Worm (Caenorhabditis elegans) whole organism, L3 larva: ENCODE data around the gene R11D1.1.

Experiments
- ZK546.5 ChIP-seq: sonication (generic microtip); optimal IDR thresholded peaks from 2 replicates; lab custom pipeline; 2017; ENCODE audit warnings: missing biosample characterization, missing genetic modification characterization
- ama-1 ChIP-seq: fragments of 150-350 bp; optimal IDR thresholded peaks from 2 replicates; lab custom pipeline; 2018
- ceh-16 ChIP-seq: sonication (generic microtip); optimal IDR thresholded peaks from 2 replicates; lab custom pipeline; 2017; ENCODE audit warnings: missing biosample characterization, missing genetic modification characterization
- ceh-28 ChIP-seq: fragments of 150-350 bp; optimal IDR thresholded peaks from 2 replicates; lab custom pipeline; 2014; ENCODE audit warnings: missing biosample characterization, missing genetic modification reagents, missing genetic modification characterization
- daf-12 ChIP-seq: fragments of 150-350 bp; optimal IDR thresholded peaks from 2 replicates; lab custom pipeline; 2014; ENCODE audit warnings: missing biosample characterization, missing genetic modification reagents, missing genetic modification characterization
- elt-1 ChIP-seq: fragments of 150-350 bp; optimal IDR thresholded peaks from 2 replicates; lab custom pipeline; 2014; ENCODE audit warnings: missing biosample characterization, missing genetic modification characterization
- elt-2 ChIP-seq: sonication (generic microtip); optimal IDR thresholded peaks from 2 replicates; lab custom pipeline; 2016; ENCODE audit warnings: missing genetic modification reagents, mild to moderate bottlenecking, missing genetic modification characterization, missing compliant biosample characterization
- elt-3 ChIP-seq, 3 experiments: fragments of 150-350 bp in 1 of 3; sonication (generic microtip) in 2 of 3; optimal IDR thresholded peaks; 2 replicates in 2 of 3; 4 replicates in 1 of 3; lab custom pipeline; 2014 to 2017; ENCODE audit warnings: missing biosample characterization in 3 of 3, missing genetic modification characterization in 3 of 3
- fkh-10 ChIP-seq: sonication (generic microtip); optimal IDR thresholded peaks from 2 replicates; lab custom pipeline; 2017; ENCODE audit warnings: missing biosample characterization, missing genetic modification reagents, missing genetic modification characterization
- fkh-2 ChIP-seq: fragments of 150-350 bp; optimal IDR thresholded peaks from 2 replicates; lab custom pipeline; 2014; ENCODE audit warnings: missing biosample characterization, missing genetic modification reagents, missing genetic modification characterization
- jun-1 ChIP-seq: fragments of 150-350 bp; optimal IDR thresholded peaks from 2 replicates; lab custom pipeline; 2014; ENCODE audit warnings: missing biosample characterization, missing genetic modification reagents, missing genetic modification characterization
- lin-39 ChIP-seq: fragments of 150-350 bp; optimal IDR thresholded peaks from 2 replicates; lab custom pipeline; 2018; ENCODE audit warnings: missing biosample characterization, missing genetic modification reagents, missing genetic modification characterization
- lsy-12 ChIP-seq: sonication (generic microtip); optimal IDR thresholded peaks from 2 replicates; lab custom pipeline; 2016; ENCODE audit warnings: mild to moderate bottlenecking, missing genetic modification characterization, missing compliant biosample characterization
- nhr-11 ChIP-seq: fragments of 150-350 bp; optimal IDR thresholded peaks from 2 replicates; lab custom pipeline; 2014; ENCODE audit warnings: missing biosample characterization, missing genetic modification characterization
- nhr-12 ChIP-seq: fragments of 150-350 bp; optimal IDR thresholded peaks from 2 replicates; lab custom pipeline; 2014; ENCODE audit warnings: missing biosample characterization, missing genetic modification characterization
- nhr-23 ChIP-seq: fragments of 150-350 bp; optimal IDR thresholded peaks from 2 replicates; lab custom pipeline; 2014; ENCODE audit warnings: missing biosample characterization, missing genetic modification reagents, missing genetic modification characterization
- nhr-43 ChIP-seq: sonication (generic microtip); optimal IDR thresholded peaks from 2 replicates; lab custom pipeline; 2016; ENCODE audit warnings: mild to moderate bottlenecking, missing genetic modification characterization, missing compliant biosample characterization; ENCODE audit not compliant: poor library complexity, severe bottlenecking
- nhr-67 ChIP-seq: fragments of 150-350 bp; optimal IDR thresholded peaks from 2 replicates; lab custom pipeline; 2014; ENCODE audit warnings: missing biosample characterization, missing genetic modification characterization
- nhr-76 ChIP-seq: fragments of 150-350 bp; sonication (generic microtip); optimal IDR thresholded peaks from 5 replicates; lab custom pipeline; 2014; ENCODE audit warnings: missing biosample characterization, missing genetic modification characterization
- nhr-77 ChIP-seq: fragments of 150-350 bp; optimal IDR thresholded peaks from 2 replicates; lab custom pipeline; 2014; ENCODE audit warnings: missing biosample characterization, missing genetic modification characterization
- pqm-1 ChIP-seq: fragments of 150-350 bp; optimal IDR thresholded peaks from 2 replicates; lab custom pipeline; 2017; ENCODE audit warnings: missing biosample characterization, missing genetic modification characterization, inconsistent platforms
- sea-2 ChIP-seq: fragments of 150-350 bp; sonication (generic microtip); optimal IDR thresholded peaks from 4 replicates; lab custom pipeline; 2014; ENCODE audit warnings: missing biosample characterization, missing genetic modification reagents, missing genetic modification characterization
- skn-1 ChIP-seq: fragments of 150-350 bp; optimal IDR thresholded peaks from 2 replicates; lab custom pipeline; 2014; ENCODE audit warnings: missing biosample characterization, missing genetic modification characterization
- tbx-2 ChIP-seq: sonication (generic microtip); optimal IDR thresholded peaks from 2 replicates; lab custom pipeline; 2016; ENCODE audit warnings: mild to moderate bottlenecking, missing genetic modification characterization, missing compliant biosample characterization
- unc-62 ChIP-seq: fragments of 150-350 bp; sonication (generic microtip); optimal IDR thresholded peaks from 4 replicates; lab custom pipeline; 2014; ENCODE audit warnings: missing biosample characterization, missing genetic modification reagents, missing genetic modification characterization
- ztf-4 ChIP-seq: fragments of 150-350 bp; optimal IDR thresholded peaks from 2 replicates; lab custom pipeline; 2014; ENCODE audit warnings: missing biosample characterization, missing genetic modification characterization

R11D1.1 gene

ce11 chrV:12751495-12752050 is 47.4 kb downstream of the R11D1.1 start, which contains the start of gene C15C8.6:
C15C8.6 (minus strand) TSS chrV:12751545.
- TF ChIP-seq nhr-23 (tag; lab: Kevin White, UChicago) (no peak), ceh-28 (no peak), nhr-11 (tag; lab: Kevin White, UChicago) (no peak), unc-62 (GFP tag; lab: Kevin White, UChicago) (no peak), daf-12 (tag; lab: Kevin White, UChicago) (no peak), jun-1 (tag; lab: Kevin White, UChicago) (no peak), nhr-67 (no peak), nhr-12 (tag; lab: Kevin White, UChicago) (no peak), nhr-76 (tag; lab: Kevin White, UChicago) (no peak)

DNA sequence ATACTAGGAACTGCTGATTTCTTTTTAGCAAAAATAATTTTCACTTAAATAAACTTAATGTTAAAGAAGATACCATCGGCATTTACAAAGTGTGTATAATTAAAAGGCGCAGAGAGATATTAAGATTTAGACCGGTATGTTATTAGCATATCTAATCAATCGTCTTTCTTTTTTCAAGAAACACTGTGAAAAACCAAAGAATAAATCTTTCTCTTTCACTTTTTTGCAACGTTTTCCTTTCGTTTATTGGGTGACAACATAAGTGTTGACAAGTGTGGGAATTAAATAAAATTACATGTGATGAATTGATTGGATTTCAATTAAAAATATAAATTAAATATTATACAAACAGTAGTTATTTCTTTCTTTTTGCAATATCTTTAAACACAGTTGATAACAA is 48.2 kb downstream of the R11D1.1 start, which contains the start of gene C15C8.8:
TSS of gene C15C8.8 (minus strand) at position 101 of the 400 bp plus-strand sequence.
- TF ChIP-seq ceh-16 (no peak), lsy-12 (tag; lab: Kevin White, UChicago) (no peak)

DNA sequence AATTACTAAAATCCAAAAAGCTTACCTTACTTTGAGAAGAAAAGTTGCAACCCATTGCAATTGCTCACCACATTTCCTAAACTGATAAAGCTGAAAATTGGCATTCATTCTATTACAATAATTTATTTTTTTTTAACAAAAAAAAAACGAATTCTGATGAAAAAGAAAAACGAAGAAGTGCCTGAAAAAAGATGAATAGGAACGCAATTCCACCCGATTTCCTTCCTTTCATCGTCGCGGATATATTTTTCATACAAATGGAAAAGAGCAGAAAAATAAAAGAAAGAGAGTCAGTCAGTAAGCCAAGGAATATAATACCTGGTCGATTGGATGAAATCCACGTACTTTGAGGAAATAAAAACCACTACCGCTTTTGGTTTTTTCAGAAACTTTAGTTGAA is 50.7 kb downstream of the R11D1.1 start, which contains the start of gene gpa-13:
TSS of gene gpa-13 (minus strand) at position 101 of the 400 bp plus-strand sequence.
- no peak for TF ChIP-seq ceh-16
- no peak for TF ChIP-seq elt-2 (tag; lab: Kevin White, UChicago)
- TF ChIP-seq fkh-10 (GFP tag; lab: Kevin White, UChicago) = no peak
- TF ChIP-seq nhr-23 (tag; lab: Kevin White, UChicago) = no peak
- no peak for TF ChIP-seq elt-1 (tag; lab: Kevin White, UChicago)
- no peak for TF ChIP-seq pqm-1
- no peak for TF ChIP-seq nhr-43 (tag; lab: Kevin White, UChicago)
- TF ChIP-seq skn-1 (tag; lab: Kevin White, UChicago) = no peak
- TF ChIP-seq nhr-77 (tag; lab: Kevin White, UChicago) = no peak
- no peak for TF ChIP-seq tbx-2 (tag; lab: Kevin White, UChicago)
- no peak for TF ChIP-seq sea-2 (GFP tag; lab: Kevin White, UChicago)
- no peak for TF ChIP-seq lin-39 (tag; lab: Kevin White, UChicago)
- TF ChIP-seq ztf-4 (tag; lab: Kevin White, UChicago) = no peak
- TF ChIP-seq jun-1 (tag; lab: Kevin White, UChicago) = no peak
- no peak for TF ChIP-seq elt-3 (tag; optimal IDR thresholded peaks at IDR 0.05; lab: Kevin White, UChicago)
- no peak for TF ChIP-seq lsy-12 (tag; lab: Kevin White, UChicago)
- no peak for TF ChIP-seq ama-1 (lab: Kevin White, UChicago)
- TF ChIP-seq nhr-67 = no peak
- TF ChIP-seq ZK546.5 (tag; lab: Kevin White, UChicago) = no peak
- no peak for TF ChIP-seq fkh-2 (tag; lab: Kevin White, UChicago)
